Worm (Caenorhabditis elegans): ENCODE measurements around the gene cec-1.

cec-1 gene

DNA sequence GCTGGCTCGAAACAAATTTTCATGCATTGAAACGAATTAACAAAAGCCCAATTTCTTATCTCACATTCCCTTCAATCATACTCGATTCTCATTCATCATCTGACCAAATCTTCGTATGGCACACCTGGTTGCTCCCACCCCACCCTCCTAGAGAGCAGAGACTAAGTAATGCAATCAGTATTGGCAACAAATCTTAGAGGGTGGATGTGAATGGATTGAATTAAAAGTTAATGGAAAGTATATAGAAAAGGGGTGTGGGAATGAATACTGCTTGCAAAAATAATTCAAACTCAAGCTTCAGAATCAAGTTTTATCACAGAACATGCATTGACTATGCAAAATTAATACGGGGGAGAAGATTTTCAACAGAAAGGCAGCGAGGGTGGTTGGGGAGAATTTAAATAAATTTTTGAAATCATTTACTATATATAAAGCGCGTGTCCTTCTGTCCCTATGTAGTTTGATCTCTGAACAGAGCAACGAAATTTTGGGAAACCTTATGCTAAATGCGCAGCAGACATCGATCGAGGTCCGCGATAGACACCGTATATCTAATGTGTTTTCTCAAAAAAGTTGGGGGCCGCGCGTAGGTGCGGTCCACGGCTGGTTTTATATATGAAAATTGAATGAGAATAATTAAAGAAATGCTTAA, 11.8 kb downstream of the cec-1 start:
- TF ChIP-seq ces-1 (GFP tag; optimal IDR thresholded peaks at IDR 0.05) (peak; percentile 63), cnd-1 (tag; optimal IDR thresholded peaks at IDR 0.05) (no peak)

DNA sequence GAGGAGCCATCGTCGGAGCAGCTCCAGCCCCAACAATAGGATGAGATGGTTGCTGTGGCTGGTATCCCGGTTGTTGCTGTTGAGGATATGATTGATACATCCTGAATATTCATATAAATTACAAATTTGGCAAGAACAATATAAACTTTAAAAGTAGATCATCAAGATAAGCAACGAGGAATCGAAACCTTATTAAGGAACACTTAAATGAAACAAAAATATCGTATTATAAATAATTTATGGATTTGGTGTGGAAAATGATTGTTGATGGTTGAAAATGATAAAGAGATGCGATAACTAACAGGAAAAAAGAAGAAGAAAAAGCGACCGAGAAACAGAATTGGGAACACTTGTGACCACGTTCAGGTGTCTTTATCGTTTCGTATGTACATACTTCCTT, 13.2 kb downstream of the cec-1 start, which contains the start of gene pqn-96:
pqn-96 (minus strand) TSS at position 101 of the 400 bp plus-strand sequence.
- no peak for TF ChIP-seq unc-62 (GFP tag; optimal IDR thresholded peaks at IDR 0.05)
- TF ChIP-seq lin-13 (tag; optimal IDR thresholded peaks at IDR 0.05) = no peak
- TF ChIP-seq mep-1 (tag; optimal IDR thresholded peaks at IDR 0.05) = no peak
- no peak for TF ChIP-seq ces-1 (GFP tag; optimal IDR thresholded peaks at IDR 0.05)
- TF ChIP-seq mls-2 (tag; optimal IDR thresholded peaks at IDR 0.05) = no peak
- TF ChIP-seq nhr-237 (tag; optimal IDR thresholded peaks at IDR 0.05) = no peak

DNA sequence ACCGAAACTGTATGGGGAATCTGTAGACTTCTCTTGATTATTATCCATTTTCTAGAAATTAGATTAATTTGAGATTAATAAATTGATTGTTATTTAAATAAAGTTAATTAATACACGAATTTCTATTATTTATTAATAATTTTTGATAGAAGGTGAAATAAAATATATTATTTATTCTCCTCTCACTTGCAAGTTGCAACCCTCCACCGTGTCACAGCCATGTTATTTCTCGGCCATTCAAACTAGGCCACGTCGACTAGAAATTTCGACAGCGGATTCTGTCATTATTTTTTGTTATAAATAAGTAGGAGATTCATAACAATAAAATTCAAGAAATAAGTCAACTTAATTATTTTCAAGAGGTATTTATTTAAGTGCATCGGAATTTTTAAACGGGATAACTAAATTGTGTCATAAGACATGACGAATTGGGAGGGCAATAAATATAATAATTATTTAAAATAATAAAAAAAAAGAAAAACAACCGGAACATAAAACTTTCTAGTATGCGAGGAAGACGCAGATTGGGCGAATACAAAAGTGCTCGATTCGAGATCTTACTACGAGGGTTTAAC, 17.5 kb downstream of the cec-1 start, which contains the start of gene ufbp-1:
ufbp-1 (minus strand) TSS at position 51 of the 575 bp plus-strand sequence.
- peak; percentile 12 for TF ChIP-seq lsy-2 (tag; optimal IDR thresholded peaks at IDR 0.05)
- no peak for TF ChIP-seq elt-1 (tag; optimal IDR thresholded peaks at IDR 0.05; ENCODE audit: borderline replicate concordance, insufficient read depth)

DNA sequence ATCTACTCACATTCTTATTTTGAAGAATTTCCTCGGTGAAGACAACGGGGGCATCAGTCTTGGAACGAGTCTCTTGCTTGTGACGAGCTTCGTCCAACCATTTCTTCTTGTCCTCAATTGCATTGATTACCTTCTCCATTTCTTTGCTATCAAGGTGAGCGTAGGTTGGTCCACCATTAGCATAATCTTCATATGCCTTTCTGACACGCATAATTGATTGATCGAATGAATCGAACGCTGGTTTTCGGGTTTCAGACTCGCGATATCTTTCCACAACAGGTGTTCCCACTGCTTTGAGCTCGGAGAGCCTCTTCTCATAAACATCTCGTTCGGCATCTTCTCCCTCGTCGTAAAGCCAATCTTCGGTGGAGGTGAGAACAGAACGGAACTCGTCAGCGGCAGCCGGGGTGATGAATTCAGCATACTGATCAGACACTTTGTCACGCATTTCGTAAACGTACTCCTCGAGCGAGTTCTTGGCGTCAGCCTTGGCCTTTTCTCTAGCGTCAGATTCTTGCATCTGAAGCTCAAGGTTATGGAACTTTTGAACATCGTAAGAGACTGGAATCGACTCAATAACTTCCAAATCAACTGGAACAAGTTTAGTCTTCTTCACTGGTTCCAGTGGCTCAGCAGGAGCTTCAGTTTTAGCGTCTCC, 18.4 kb downstream of the cec-1 start:
- TF ChIP-seq M03D4.4 (tag; optimal IDR thresholded peaks at IDR 0.05) (no peak), ceh-39 (tag; optimal IDR thresholded peaks at IDR 0.05) (no peak), pha-4 (tag; optimal IDR thresholded peaks at IDR 0.05) (no peak), mls-2 (tag; optimal IDR thresholded peaks at IDR 0.05) (no peak), tbx-8 (GFP tag; optimal IDR thresholded peaks at IDR 0.05) (no peak), sptf-1 (tag; optimal IDR thresholded peaks at IDR 0.05) (no peak), unc-120 (tag; optimal IDR thresholded peaks at IDR 0.05; ENCODE audit: poor library complexity, severe bottlenecking) (no peak), cnd-1 (tag; optimal IDR thresholded peaks at IDR 0.05) (no peak), mab-5 (tag; optimal IDR thresholded peaks at IDR 0.05) (no peak), nhr-2 (tag; optimal IDR thresholded peaks at IDR 0.05) (no peak), nhr-28 (tag; optimal IDR thresholded peaks at IDR 0.05) (no peak)

DNA sequence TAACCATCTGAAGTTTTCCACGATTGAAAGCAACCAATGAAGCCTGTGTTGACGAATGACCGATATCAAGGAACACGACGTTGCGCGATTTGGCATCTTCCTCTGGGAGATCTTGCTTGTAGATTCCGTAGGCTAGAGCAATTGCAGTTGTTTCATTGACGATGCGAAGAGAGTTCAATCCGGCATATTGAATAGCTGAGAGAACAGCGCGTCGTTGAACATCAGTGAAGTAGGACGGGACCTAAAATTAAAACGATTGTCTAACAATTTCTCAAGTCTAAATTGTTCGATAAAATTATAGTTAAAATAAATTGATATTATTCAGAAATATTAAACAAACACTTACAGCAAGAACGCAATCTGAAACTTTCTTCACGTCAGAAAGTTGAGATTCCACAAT, 19.9 kb downstream of the cec-1 start:
- TF ChIP-seq nhr-76 (tag; optimal IDR thresholded peaks at IDR 0.05) (no peak), lin-32 (GFP tag; optimal IDR thresholded peaks at IDR 0.05) (no peak), ztf-11 (tag; optimal IDR thresholded peaks at IDR 0.05) (no peak), bed-3 (GFP tag; optimal IDR thresholded peaks at IDR 0.05) (no peak), mab-5 (tag; optimal IDR thresholded peaks at IDR 0.05) (no peak), unc-62 (GFP tag; optimal IDR thresholded peaks at IDR 0.05) (no peak), ceh-43 (GFP tag; optimal IDR thresholded peaks at IDR 0.05) (no peak), elt-1 (tag; optimal IDR thresholded peaks at IDR 0.05; ENCODE audit: borderline replicate concordance, insufficient read depth) (no peak), mep-1 (tag; optimal IDR thresholded peaks at IDR 0.05) (no peak), nhr-237 (tag; optimal IDR thresholded peaks at IDR 0.05) (no peak)

DNA sequence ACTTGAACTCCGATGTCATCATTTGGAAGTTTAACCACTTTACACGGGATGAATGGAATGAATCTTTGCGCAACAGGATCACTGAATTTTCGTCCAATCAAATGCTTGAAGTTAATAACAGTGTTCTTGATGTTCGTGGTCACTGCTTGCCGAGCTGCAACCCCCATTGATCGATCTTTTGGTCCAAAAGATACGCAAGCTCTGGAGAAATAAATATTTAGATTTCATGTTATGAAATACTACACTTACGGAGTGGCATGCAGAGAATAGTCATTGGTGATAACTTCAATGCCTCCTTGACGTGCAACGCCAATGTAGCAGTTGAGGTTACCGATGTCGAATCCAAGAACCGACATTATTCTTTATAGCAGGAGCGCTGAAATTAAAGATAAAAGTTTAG, 20.4 kb downstream of the cec-1 start, which contains the start of gene hsp-110:
hsp-110 (minus strand) TSS at position 376 of the 400 bp plus-strand sequence.
- TF ChIP-seq mep-1 (tag; optimal IDR thresholded peaks at IDR 0.05) (no peak), lsy-2 (tag; optimal IDR thresholded peaks at IDR 0.05) (no peak), drap-1 (GFP tag; optimal IDR thresholded peaks at IDR 0.05) (no peak), nhr-28 (tag; optimal IDR thresholded peaks at IDR 0.05) (no peak), cnd-1 (tag; optimal IDR thresholded peaks at IDR 0.05) (no peak), unc-120 (tag; optimal IDR thresholded peaks at IDR 0.05; ENCODE audit: poor library complexity, severe bottlenecking) (no peak)

DNA sequence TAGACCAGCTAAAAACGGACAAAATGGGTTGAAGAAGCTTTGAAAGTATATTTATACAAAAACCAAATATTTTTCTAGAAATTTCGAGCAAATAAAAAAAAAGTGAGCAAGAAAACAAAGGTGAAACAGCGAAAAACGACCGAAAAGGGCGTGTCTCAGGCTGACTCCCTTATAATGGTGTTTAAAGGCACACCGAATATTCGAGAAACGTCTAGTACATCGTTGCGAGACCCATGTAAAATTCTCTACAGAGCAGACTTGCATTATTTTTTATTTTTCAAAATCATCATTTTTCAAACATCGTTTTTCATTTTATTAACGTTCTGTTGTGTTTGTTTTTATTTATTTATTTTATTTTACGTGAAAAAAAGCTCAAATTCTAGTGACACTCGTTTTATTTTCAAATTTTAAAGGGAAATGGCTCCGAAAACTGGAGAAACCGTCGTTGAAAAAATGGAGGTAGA, 20.8 kb downstream of the cec-1 start, which contains the start of gene rpn-3:
rpn-3 (plus strand) TSS at position 414 of the 464 bp plus-strand sequence.
- TF ChIP-seq mep-1 (tag; optimal IDR thresholded peaks at IDR 0.05) (peak; percentile 99), nhr-76 (tag; optimal IDR thresholded peaks at IDR 0.05) (no peak), zip-8 (tag; optimal IDR thresholded peaks at IDR 0.05) (no peak), ces-1 (GFP tag; optimal IDR thresholded peaks at IDR 0.05) (peak; percentile 98), elt-3 (tag; optimal IDR thresholded peaks at IDR 0.05) (peak; percentile 71), nhr-237 (tag; optimal IDR thresholded peaks at IDR 0.05) (peak; percentile 97), unc-62 (GFP tag; optimal IDR thresholded peaks at IDR 0.05) (peak; percentile 70), tbx-8 (GFP tag; optimal IDR thresholded peaks at IDR 0.05) (no peak), M03D4.4 (tag; optimal IDR thresholded peaks at IDR 0.05) (peak; percentile 44), elt-1 (tag; optimal IDR thresholded peaks at IDR 0.05; ENCODE audit: borderline replicate concordance, insufficient read depth) (peak; percentile 16), ztf-11 (tag; optimal IDR thresholded peaks at IDR 0.05) (peak; percentile 71), ceh-39 (tag; optimal IDR thresholded peaks at IDR 0.05) (peak; percentile 93), lin-13 (tag; optimal IDR thresholded peaks at IDR 0.05) (peak; percentile 95), unc-120 (tag; optimal IDR thresholded peaks at IDR 0.05; ENCODE audit: poor library complexity, severe bottlenecking) (peak; percentile 100), nhr-28 (tag; optimal IDR thresholded peaks at IDR 0.05) (no peak), cnd-1 (tag; optimal IDR thresholded peaks at IDR 0.05) (no peak), drap-1 (GFP tag; optimal IDR thresholded peaks at IDR 0.05) (peak; percentile 42), mls-2 (tag; optimal IDR thresholded peaks at IDR 0.05) (peak; percentile 60), lsy-2 (tag; optimal IDR thresholded peaks at IDR 0.05) (peak; percentile 91), nhr-2 (tag; optimal IDR thresholded peaks at IDR 0.05) (peak; percentile 70), pha-4 (tag; optimal IDR thresholded peaks at IDR 0.05) (peak; percentile 99), sptf-1 (tag; optimal IDR thresholded peaks at IDR 0.05) (peak; percentile 79), blmp-1 (tag; optimal IDR thresholded peaks at IDR 0.05) (peak; percentile 35), unc-39 (tag; optimal IDR thresholded peaks at IDR 0.05) (no peak), mab-5 (tag; optimal IDR thresholded peaks at IDR 0.05) (peak; percentile 92), ham-2 (GFP tag; optimal IDR thresholded peaks at IDR 0.05) (no peak), hlh-1 (tag; optimal IDR thresholded peaks at IDR 0.05) (peak; percentile 53)
